Worm (Caenorhabditis elegans) whole organism, midembryonic: ENCODE measurements around the gene ZK632.11.

Experiments used
- T22C8.4 ChIP-seq: fragments of 200-800 bp; sonication (Bioruptor generic); IDR thresholded peaks from 2 replicates; pipeline ENCODE4 v1.3.6; 2022; ENCODE audit warnings: missing genetic modification characterization, missing compliant biosample characterization
- ref-1 ChIP-seq: fragments of 200-800 bp; sonication (Bioruptor generic); conservative IDR thresholded peaks from 2 replicates; pipeline ENCODE4 v1.3.6; 2022; ENCODE audit warnings: missing genetic modification reagents, missing genetic modification characterization, missing compliant biosample characterization

ce11 chrIII:9806968-9807559 is 20.7 kb upstream of the ZK632.11 start, which contains the start of gene ZK632.4:
- TF ChIP-seq T22C8.4 (GFP tag; lab: Robert Waterston, UW) (no peak), ref-1 (no peak)
